Worm (Caenorhabditis elegans) whole organism, young adult: ENCODE results near the gene zim-1.

Experiments used
- B0019.2 ChIP-seq: fragments of 200-800 bp; sonication (Bioruptor generic); conservative IDR thresholded peaks from 2 replicates; pipeline ENCODE4 v1.3.6; 2022; ENCODE audit warnings: missing genetic modification reagents, missing genetic modification characterization, missing compliant biosample characterization
- F10E7.11 ChIP-seq: sonication (generic microtip); optimal IDR thresholded peaks from 2 replicates; lab custom pipeline; 2017; ENCODE audit warnings: mild to moderate bottlenecking, missing genetic modification characterization, moderate library complexity, missing compliant biosample characterization
- F22D6.2 ChIP-seq: sonication (generic microtip); optimal IDR thresholded peaks from 2 replicates; lab custom pipeline; 2016; ENCODE audit warnings: mild to moderate bottlenecking, missing genetic modification characterization, missing compliant biosample characterization
- F23B12.7 ChIP-seq: sonication (generic microtip); optimal IDR thresholded peaks from 2 replicates; lab custom pipeline; 2017; ENCODE audit warnings: missing genetic modification characterization, mild to moderate bottlenecking, missing compliant biosample characterization, antibody characterized with exemption, moderate library complexity; ENCODE audit not compliant: insufficient read depth
- F37B4.10 ChIP-seq: fragments of 200-800 bp; sonication (Bioruptor generic); IDR thresholded peaks from 2 replicates; pipeline ENCODE4 v1.3.6; 2022; ENCODE audit warnings: missing genetic modification characterization, missing compliant biosample characterization
- F39B2.1 ChIP-seq: fragments of 200-800 bp; sonication (Bioruptor generic); IDR thresholded peaks from 2 replicates; pipeline ENCODE4 v1.3.6; 2022; ENCODE audit warnings: missing genetic modification reagents, missing genetic modification characterization, missing compliant biosample characterization
- F49E8.2 ChIP-seq: sonication (generic microtip); optimal IDR thresholded peaks from 3 replicates; lab custom pipeline; 2017; ENCODE audit warnings: missing genetic modification characterization, mild to moderate bottlenecking, missing compliant biosample characterization, antibody characterized with exemption, moderate library complexity; ENCODE audit not compliant: insufficient read depth
- F57C9.4 ChIP-seq: sonication (generic microtip); optimal IDR thresholded peaks from 2 replicates; lab custom pipeline; 2017; ENCODE audit warnings: mild to moderate bottlenecking, missing genetic modification characterization, missing compliant biosample characterization
- K11D2.4 ChIP-seq: fragments of 200-800 bp; sonication (Bioruptor generic); IDR thresholded peaks from 2 replicates; pipeline ENCODE4 v1.3.6; 2022; ENCODE audit warnings: missing genetic modification reagents, missing genetic modification characterization, missing compliant biosample characterization
- K12H6.12 ChIP-seq: fragments of 200-800 bp; sonication (Bioruptor generic); optimal IDR thresholded peaks from 2 replicates; lab custom pipeline; 2018; ENCODE audit warnings: mild to moderate bottlenecking, missing genetic modification characterization, missing compliant biosample characterization
- Y53F4B.3 ChIP-seq: fragments of 200-800 bp; sonication (Bioruptor generic); IDR thresholded peaks from 2 replicates; pipeline ENCODE4 v1.3.6; 2022; ENCODE audit warnings: missing genetic modification reagents, missing genetic modification characterization, missing compliant biosample characterization
- aptf-3 ChIP-seq: fragments of 200-800 bp; sonication (Bioruptor generic); IDR thresholded peaks from 2 replicates; pipeline ENCODE4 v1.3.6; 2022; ENCODE audit warnings: missing genetic modification characterization, missing compliant biosample characterization
- atf-7 ChIP-seq: sonication (generic microtip); optimal IDR thresholded peaks from 2 replicates; lab custom pipeline; 2017; ENCODE audit warnings: mild to moderate bottlenecking, missing genetic modification characterization, missing compliant biosample characterization
- attf-6 ChIP-seq: fragments of 200-800 bp; sonication (Bioruptor generic); IDR thresholded peaks from 2 replicates; pipeline ENCODE4 v1.3.6; 2022; ENCODE audit warnings: missing genetic modification reagents, missing genetic modification characterization, missing compliant biosample characterization
- bed-1 ChIP-seq: fragments of 200-800 bp; sonication (Bioruptor generic); IDR thresholded peaks from 2 replicates; pipeline ENCODE4 v1.3.6; 2022; ENCODE audit warnings: missing genetic modification reagents, missing genetic modification characterization, missing compliant biosample characterization
- cebp-1 ChIP-seq, 2 experiments: fragments of 200-800 bp in 1 of 2; sonication (Bioruptor generic) in 1 of 2; sonication (generic microtip) in 1 of 2; IDR thresholded peaks in 1 of 2; optimal IDR thresholded peaks in 1 of 2; 2 replicates each; pipeline versions ENCODE4 v1.3.6 to Lab custom; 2017 to 2022; ENCODE audit warnings: missing compliant biosample characterization in 2 of 2, missing genetic modification characterization in 2 of 2, mild to moderate bottlenecking in 1 of 2, missing genetic modification reagents in 1 of 2, moderate library complexity in 1 of 2
- egl-44 ChIP-seq: fragments of 200-800 bp; sonication (Bioruptor generic); IDR thresholded peaks from 2 replicates; pipeline ENCODE4 v1.3.6; 2022; ENCODE audit warnings: missing genetic modification reagents, missing genetic modification characterization, missing compliant biosample characterization
- egrh-3 ChIP-seq: fragments of 200-800 bp; sonication (Bioruptor generic); IDR thresholded peaks from 2 replicates; pipeline ENCODE4 v1.3.6; 2022; ENCODE audit warnings: missing genetic modification reagents, missing genetic modification characterization, missing compliant biosample characterization
- ets-4 ChIP-seq: fragments of 200-800 bp; sonication (Bioruptor generic); optimal IDR thresholded peaks from 2 replicates; lab custom pipeline; 2018; ENCODE audit warnings: mild to moderate bottlenecking, missing genetic modification characterization, missing compliant biosample characterization
- gei-17 ChIP-seq: fragments of 200-800 bp; sonication (Bioruptor generic); optimal IDR thresholded peaks from 2 replicates; lab custom pipeline; 2018; ENCODE audit warnings: mild to moderate bottlenecking, missing genetic modification characterization, missing compliant biosample characterization
- him-1 ChIP-seq: sonication (generic microtip); optimal IDR thresholded peaks from 2 replicates; lab custom pipeline; 2016; ENCODE audit warnings: missing genotype, missing genetic modification reagents, missing genetic modification characterization, missing compliant biosample characterization
- hmg-1.2 ChIP-seq: fragments of 200-800 bp; sonication (Bioruptor generic); IDR thresholded peaks from 2 replicates; pipeline ENCODE4 v1.3.6; 2022; ENCODE audit warnings: missing genetic modification reagents, missing genetic modification characterization, missing compliant biosample characterization
- hsf-1 ChIP-seq: fragments of 200-800 bp; sonication (Bioruptor generic); IDR thresholded peaks from 2 replicates; pipeline ENCODE4 v1.3.6; 2022; ENCODE audit warnings: missing genetic modification reagents, missing genetic modification characterization, missing compliant biosample characterization
- lag-1 ChIP-seq: fragments of 200-800 bp; sonication (Bioruptor generic); IDR thresholded peaks from 2 replicates; pipeline ENCODE4 v1.3.6; 2022; ENCODE audit warnings: missing genetic modification reagents, missing genetic modification characterization, missing compliant biosample characterization
- lin-35 ChIP-seq, 3 experiments: fragments of 150-350 bp in 2 of 3; sonication (generic microtip) in 1 of 3; optimal IDR thresholded peaks; 2 replicates each; lab custom pipeline; 2014 to 2018; ENCODE audit warnings: missing biosample characterization in 3 of 3, missing genetic modification characterization in 3 of 3, missing genetic modification reagents in 3 of 3
- lin-40 ChIP-seq: sonication (generic microtip); optimal IDR thresholded peaks from 2 replicates; lab custom pipeline; 2016; ENCODE audit warnings: missing genetic modification characterization, mild to moderate bottlenecking, missing compliant biosample characterization, missing genotype, missing genetic modification reagents
- madf-10 ChIP-seq: sonication (generic microtip); optimal IDR thresholded peaks from 2 replicates; lab custom pipeline; 2016; ENCODE audit warnings: mild to moderate bottlenecking, missing genetic modification characterization, missing compliant biosample characterization
- mcd-1 ChIP-seq: fragments of 200-800 bp; sonication (Bioruptor generic); IDR thresholded peaks from 2 replicates; pipeline ENCODE4 v1.3.6; 2022; ENCODE audit warnings: missing genetic modification reagents, missing genetic modification characterization, missing compliant biosample characterization
- mes-4 ChIP-seq: sonication (generic microtip); optimal IDR thresholded peaks from 2 replicates; lab custom pipeline; 2016; ENCODE audit warnings: missing genotype, missing genetic modification characterization, missing compliant biosample characterization
- nfyb-1 ChIP-seq: fragments of 200-800 bp; sonication (Bioruptor generic); IDR thresholded peaks from 2 replicates; pipeline ENCODE4 v1.3.6; 2022; ENCODE audit warnings: missing genetic modification reagents, missing genetic modification characterization, missing compliant biosample characterization
- nhr-179 ChIP-seq: sonication (generic microtip); optimal IDR thresholded peaks from 2 replicates; lab custom pipeline; 2016; ENCODE audit warnings: mild to moderate bottlenecking, missing genetic modification characterization, missing compliant biosample characterization
- nhr-27 ChIP-seq: fragments of 200-800 bp; sonication (Bioruptor generic); optimal IDR thresholded peaks from 2 replicates; lab custom pipeline; 2018; ENCODE audit warnings: mild to moderate bottlenecking, missing genetic modification characterization, moderate library complexity, missing compliant biosample characterization
- nhr-90 ChIP-seq: sonication (generic microtip); optimal IDR thresholded peaks from 2 replicates; lab custom pipeline; 2016; ENCODE audit warnings: missing genotype, mild to moderate bottlenecking, missing genetic modification characterization, missing compliant biosample characterization
- sdz-38 ChIP-seq: sonication (generic microtip); optimal IDR thresholded peaks from 2 replicates; lab custom pipeline; 2016; ENCODE audit warnings: missing genotype, missing genetic modification characterization, missing compliant biosample characterization
- snpc-1.3 ChIP-seq: sonication (generic microtip); optimal IDR thresholded peaks from 2 replicates; lab custom pipeline; 2017; ENCODE audit warnings: missing genetic modification characterization, mild to moderate bottlenecking, missing compliant biosample characterization, antibody characterized with exemption, moderate library complexity, missing genotype, missing genetic modification reagents; ENCODE audit not compliant: insufficient read depth
- snpc-4 ChIP-seq, 5 experiments: fragments of 150-350 bp in 1 of 5; sonication (generic microtip) in 4 of 5; optimal IDR thresholded peaks; 2 replicates each; lab custom pipeline; 2014 to 2018; ENCODE audit warnings: missing genetic modification characterization in 5 of 5, missing biosample characterization in 3 of 5, antibody characterized with exemption in 2 of 5, mild to moderate bottlenecking in 2 of 5, missing compliant biosample characterization in 2 of 5, missing genotype in 2 of 5, moderate library complexity in 2 of 5, missing genetic modification reagents in 1 of 5
- somi-1 ChIP-seq: fragments of 200-800 bp; sonication (Bioruptor generic); optimal IDR thresholded peaks from 2 replicates; lab custom pipeline; 2018; ENCODE audit warnings: mild to moderate bottlenecking, missing genetic modification characterization, missing compliant biosample characterization
- zfh-2 ChIP-seq: fragments of 200-800 bp; sonication (Bioruptor generic); conservative IDR thresholded peaks from 2 replicates; pipeline ENCODE4 v1.3.6; 2022; ENCODE audit warnings: missing genetic modification reagents, missing genetic modification characterization, missing compliant biosample characterization

Gene zim-1

DNA sequence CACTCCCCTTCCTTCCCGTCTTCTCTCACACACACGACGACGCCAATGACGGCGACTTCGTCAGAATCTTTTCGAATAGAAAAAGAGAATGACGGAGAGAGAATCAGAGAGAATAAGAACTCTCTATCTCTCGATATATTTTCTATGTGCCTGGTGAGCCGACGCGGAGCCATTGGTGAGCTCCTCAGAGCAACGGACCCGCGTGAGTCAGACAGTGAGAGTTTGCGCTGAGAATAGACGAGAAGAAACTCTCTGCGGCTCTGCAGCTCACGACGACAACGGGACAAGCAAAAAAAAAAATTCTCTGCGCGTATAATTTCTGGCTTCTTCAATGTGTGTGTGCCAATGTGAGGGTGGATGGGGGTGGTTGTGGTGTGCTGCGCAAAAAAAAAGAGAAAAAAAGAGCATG lies 46.9 kb upstream of the zim-1 start (continued):
- no peak for TF ChIP-seq F37B4.10 (GFP tag; lab: Robert Waterston, UW)
- TF ChIP-seq snpc-1.3 (tag; lab: Kevin White, UChicago), result no peak
- no peak for TF ChIP-seq nhr-179 (tag; lab: Kevin White, UChicago)
- peak; percentile 11 for TF ChIP-seq snpc-4 (GFP tag; optimal IDR thresholded peaks at IDR 0.05; lab: Kevin White, UChicago)
- TF ChIP-seq snpc-4 (tag; optimal IDR thresholded peaks at IDR 0.05; lab: Kevin White, UChicago), result peak in 1 of 4 experiments; percentile 13
- TF ChIP-seq Y53F4B.3, result no peak
- no peak for TF ChIP-seq ets-4 (GFP tag; lab: Kevin White, UChicago)
- peak; percentile 14 for TF ChIP-seq somi-1 (GFP tag; lab: Kevin White, UChicago)
- no peak for TF ChIP-seq lag-1 (GFP tag; lab: Robert Waterston, UW)
- TF ChIP-seq F22D6.2, result no peak
- TF ChIP-seq nhr-27 (tag; lab: Kevin White, UChicago), result no peak
- TF ChIP-seq nhr-90, result no peak
- no peak for TF ChIP-seq atf-7 (tag; lab: Kevin White, UChicago)
- peak; percentile 75 for TF ChIP-seq K12H6.12 (tag; lab: Kevin White, UChicago)
- TF ChIP-seq egl-44 (GFP tag; lab: Robert Waterston, UW), result no peak
- TF ChIP-seq cebp-1 (GFP tag; IDR thresholded peaks at IDR 0.05; lab: Robert Waterston, UW), result no peak
- peak; percentile 43 for TF ChIP-seq cebp-1 (tag; optimal IDR thresholded peaks at IDR 0.05; lab: Kevin White, UChicago)
- peak; percentile 18; the same call in 1 of the 2 replicates for TF ChIP-seq hmg-1.2 (GFP tag; lab: Robert Waterston, UW)
- no peak for TF ChIP-seq aptf-3
- peak in 1 of 3 experiments; percentile 11 for TF ChIP-seq lin-35 (GFP tag; optimal IDR thresholded peaks at IDR 0.05; lab: Kevin White, UChicago)
- TF ChIP-seq mcd-1 (GFP tag; lab: Robert Waterston, UW), result peak; percentile 28
- TF ChIP-seq B0019.2 (GFP tag; lab: Robert Waterston, UW), result no peak
- TF ChIP-seq F49E8.2 (tag; lab: Kevin White, UChicago), result no peak
- no peak for TF ChIP-seq bed-1 (GFP tag; lab: Robert Waterston, UW)
- TF ChIP-seq F10E7.11, result no peak
- TF ChIP-seq him-1, result no peak
- no peak for TF ChIP-seq mes-4
- no peak for TF ChIP-seq F57C9.4 (tag; lab: Kevin White, UChicago)
- TF ChIP-seq madf-10 (tag; lab: Kevin White, UChicago), result peak; percentile 29
- peak; percentile 85 for TF ChIP-seq zfh-2 (GFP tag; lab: Robert Waterston, UW)
- no peak for TF ChIP-seq F23B12.7 (tag; lab: Kevin White, UChicago)
- TF ChIP-seq nfyb-1 (GFP tag; lab: Robert Waterston, UW), result no peak; the same call in 1 of the 2 replicates
- no peak for TF ChIP-seq sdz-38 (tag; lab: Kevin White, UChicago)
- TF ChIP-seq K11D2.4 (GFP tag; lab: Robert Waterston, UW), result no peak
- TF ChIP-seq lin-40 (tag; lab: Kevin White, UChicago), result peak; percentile 44
- TF ChIP-seq gei-17 (GFP tag; lab: Kevin White, UChicago), result no peak
- TF ChIP-seq F39B2.1 (GFP tag; lab: Robert Waterston, UW), result no peak
- TF ChIP-seq hsf-1 (GFP tag; lab: Robert Waterston, UW), result no peak
- TF ChIP-seq egrh-3 (GFP tag; lab: Robert Waterston, UW), result 0 out of 2 replicates have a peak, but pooled peaks have one; percentile 4
- no peak for TF ChIP-seq attf-6
